Worm (Caenorhabditis elegans) whole organism, mixed stage, embryonic: ENCODE measurements around the gene C49C3.21.

Experiments
- ces-1 ChIP-seq: fragments of 150-350 bp; optimal IDR thresholded peaks from 2 replicates; lab custom pipeline; 2014; ENCODE audit warnings: missing biosample characterization, missing genetic modification reagents, missing genetic modification characterization
- cnd-1 ChIP-seq: fragments of 200-800 bp; sonication (Bioruptor generic); optimal IDR thresholded peaks from 2 replicates; lab custom pipeline; 2018; ENCODE audit warnings: mild to moderate bottlenecking, missing genetic modification characterization, missing compliant biosample characterization
- elt-3 ChIP-seq: fragments of 150-350 bp; optimal IDR thresholded peaks from 2 replicates; lab custom pipeline; 2014; ENCODE audit warnings: missing biosample characterization, missing genetic modification characterization
- ham-2 ChIP-seq: fragments of 200-800 bp; sonication (Bioruptor generic); optimal IDR thresholded peaks from 2 replicates; lab custom pipeline; 2018; ENCODE audit warnings: mild to moderate bottlenecking, missing genetic modification characterization, missing compliant biosample characterization
- lsy-2 ChIP-seq: fragments of 150-350 bp; optimal IDR thresholded peaks from 2 replicates; lab custom pipeline; 2014; ENCODE audit warnings: missing biosample characterization, missing genetic modification characterization
- mab-5 ChIP-seq: fragments of 150-350 bp; optimal IDR thresholded peaks from 2 replicates; lab custom pipeline; 2014; ENCODE audit warnings: missing biosample characterization, missing genetic modification characterization
- mep-1 ChIP-seq: fragments of 150-350 bp; optimal IDR thresholded peaks from 2 replicates; lab custom pipeline; 2017; ENCODE audit warnings: missing biosample characterization, missing genetic modification reagents, missing genetic modification characterization, inconsistent platforms
- nhr-12 ChIP-seq: fragments of 150-350 bp; optimal IDR thresholded peaks from 2 replicates; lab custom pipeline; 2014; ENCODE audit warnings: missing biosample characterization, missing genetic modification characterization
- nhr-28 ChIP-seq: fragments of 150-350 bp; optimal IDR thresholded peaks from 2 replicates; lab custom pipeline; 2014; ENCODE audit warnings: missing biosample characterization, missing genetic modification characterization
- nhr-76 ChIP-seq: sonication (generic microtip); optimal IDR thresholded peaks from 2 replicates; lab custom pipeline; 2017; ENCODE audit warnings: missing biosample characterization, missing genetic modification characterization
- snpc-4 ChIP-seq: fragments of 150-350 bp; optimal IDR thresholded peaks from 2 replicates; lab custom pipeline; 2014; ENCODE audit warnings: missing biosample characterization, missing genetic modification characterization
- sptf-1 ChIP-seq: sonication (generic microtip); optimal IDR thresholded peaks from 2 replicates; lab custom pipeline; 2017; ENCODE audit warnings: mild to moderate bottlenecking, missing genetic modification characterization, moderate library complexity, missing compliant biosample characterization
- unc-39 ChIP-seq: fragments of 150-350 bp; optimal IDR thresholded peaks from 2 replicates; lab custom pipeline; 2014; ENCODE audit warnings: missing biosample characterization, missing genetic modification characterization
- unc-62 ChIP-seq: fragments of 150-350 bp; optimal IDR thresholded peaks from 2 replicates; lab custom pipeline; 2014; ENCODE audit warnings: missing biosample characterization, missing genetic modification reagents, missing genetic modification characterization

- TF ChIP-seq mab-5 (tag; lab: Kevin White, UChicago) (no peak), ces-1 (GFP tag; lab: Kevin White, UChicago) (no peak), cnd-1 (tag; lab: Kevin White, UChicago) (no peak), nhr-12 (no peak), unc-62 (GFP tag; lab: Kevin White, UChicago) (no peak), snpc-4 (tag; lab: Kevin White, UChicago) (no peak), nhr-28 (tag; lab: Kevin White, UChicago) (no peak), nhr-76 (no peak), sptf-1 (no peak), mep-1 (no peak), ham-2 (GFP tag; lab: Kevin White, UChicago) (no peak), elt-3 (no peak), lsy-2 (tag; lab: Kevin White, UChicago) (no peak), unc-39 (no peak)
These were observed 48.3 kb upstream of the C49C3.21 start, which contains the start of gene T28F3.5 for ce11 chrIV:17294489-17294888.
